Worm (Caenorhabditis elegans) whole organism, L3 larva: Measurements from ENCODE around the gene Y70C5B.2.

Experiments used
- ama-1 ChIP-seq: fragments of 150-350 bp; optimal IDR thresholded peaks from 2 replicates; lab custom pipeline; 2018
- egl-27 ChIP-seq: sonication (generic microtip); optimal IDR thresholded peaks from 4 replicates; lab custom pipeline; 2017; ENCODE audit warnings: missing biosample characterization, missing genetic modification reagents, missing genetic modification characterization
- fkh-10 ChIP-seq: sonication (generic microtip); optimal IDR thresholded peaks from 2 replicates; lab custom pipeline; 2017; ENCODE audit warnings: missing biosample characterization, missing genetic modification reagents, missing genetic modification characterization
- nhr-11 ChIP-seq: fragments of 150-350 bp; optimal IDR thresholded peaks from 2 replicates; lab custom pipeline; 2014; ENCODE audit warnings: missing biosample characterization, missing genetic modification characterization
- unc-39 ChIP-seq: sonication (generic microtip); optimal IDR thresholded peaks from 4 replicates; lab custom pipeline; 2017; ENCODE audit warnings: missing biosample characterization, missing genetic modification characterization
- ztf-11 ChIP-seq: fragments of 150-350 bp; optimal IDR thresholded peaks from 2 replicates; lab custom pipeline; 2014; ENCODE audit warnings: missing biosample characterization, missing genetic modification characterization

- TF ChIP-seq ztf-11 (tag; lab: Kevin White, UChicago) (no peak), egl-27 (no peak), ama-1 (lab: Kevin White, UChicago) (no peak), nhr-11 (tag; lab: Kevin White, UChicago) (no peak), fkh-10 (GFP tag; lab: Kevin White, UChicago) (no peak), unc-39 (tag; lab: Kevin White, UChicago) (no peak)
These were observed 12.2 kb downstream of the Y70C5B.2 start, which contains the start of gene W06G6.20 for ce11 chrV:16648317-16649018.
